Fruit fly (Drosophila melanogaster) whole organism, pupa: Measurements from ENCODE around the gene nompC.

Experiments used
- CG10348 ChIP-seq: fragments of 200-800 bp; sonication (Bioruptor generic); IDR thresholded peaks from 2 replicates; pipeline ENCODE4 v1.3.6; 2022; ENCODE audit warnings: missing biosample characterization, missing genetic modification characterization
- CG12605 ChIP-seq: fragments of 200-800 bp; sonication (Bioruptor generic); IDR thresholded peaks from 2 replicates; pipeline ENCODE4 v1.3.6; 2022; ENCODE audit warnings: missing biosample characterization, missing genetic modification characterization
- CG13204 ChIP-seq: fragments of 200-800 bp; sonication (Bioruptor generic); optimal IDR thresholded peaks from 2 replicates; lab custom pipeline; 2018; ENCODE audit warnings: missing biosample characterization, mild to moderate bottlenecking, missing genetic modification characterization, moderate library complexity
- CG14655 ChIP-seq: fragments of 200-800 bp; sonication (Bioruptor generic); optimal IDR thresholded peaks from 3 replicates; lab custom pipeline; 2017; ENCODE audit warnings: mild to moderate bottlenecking, missing biosample characterization, missing genetic modification reagents, missing genetic modification characterization
- CG15710 ChIP-seq: fragments of 200-800 bp; sonication (Bioruptor generic); optimal IDR thresholded peaks from 2 replicates; lab custom pipeline; 2018; ENCODE audit warnings: missing biosample characterization, mild to moderate bottlenecking, missing genetic modification characterization, moderate library complexity
- CG17806 ChIP-seq: fragments of 200-800 bp; sonication (Bioruptor generic); optimal IDR thresholded peaks from 2 replicates; lab custom pipeline; 2018; ENCODE audit warnings: missing biosample characterization, mild to moderate bottlenecking, missing genetic modification characterization, moderate library complexity
- CG32121 ChIP-seq: fragments of 200-800 bp; sonication (Bioruptor generic); IDR thresholded peaks from 2 replicates; pipeline ENCODE4 v1.3.6; 2022; ENCODE audit warnings: missing biosample characterization, missing genetic modification characterization
- CG34367 ChIP-seq: fragments of 200-800 bp; sonication (Bioruptor generic); optimal IDR thresholded peaks from 2 replicates; lab custom pipeline; 2018; ENCODE audit warnings: missing biosample characterization, mild to moderate bottlenecking, missing genetic modification characterization
- CG4496 ChIP-seq: fragments of 200-800 bp; sonication (Bioruptor generic); IDR thresholded peaks from 3 replicates; pipeline ENCODE4 v1.3.6; 2022; ENCODE audit warnings: missing biosample characterization, missing genetic modification characterization
- CG8159 ChIP-seq: fragments of 200-800 bp; sonication (Bioruptor generic); optimal IDR thresholded peaks from 3 replicates; lab custom pipeline; 2018; ENCODE audit warnings: missing biosample characterization, mild to moderate bottlenecking, missing genetic modification characterization, moderate library complexity
- CG8301 ChIP-seq: fragments of 200-800 bp; sonication (Bioruptor generic); optimal IDR thresholded peaks from 2 replicates; lab custom pipeline; 2018; ENCODE audit warnings: missing biosample characterization, mild to moderate bottlenecking, missing genetic modification characterization
- CG9948 ChIP-seq: fragments of 200-800 bp; sonication (Bioruptor generic); optimal IDR thresholded peaks from 2 replicates; lab custom pipeline; 2018; ENCODE audit warnings: missing biosample characterization, mild to moderate bottlenecking, missing genetic modification characterization, moderate library complexity
- D1 ChIP-seq: fragments of 200-800 bp; sonication (Bioruptor generic); optimal IDR thresholded peaks from 2 replicates; lab custom pipeline; 2018; ENCODE audit warnings: missing biosample characterization, mild to moderate bottlenecking, missing genetic modification characterization, moderate library complexity
- EcR ChIP-seq: fragments of 200-800 bp; sonication (Bioruptor generic); optimal IDR thresholded peaks from 3 replicates; lab custom pipeline; 2019; ENCODE audit warnings: missing biosample characterization, missing genetic modification characterization, mild to moderate bottlenecking, moderate library complexity, missing genetic modification reagents
- Ets98B ChIP-seq: fragments of 200-800 bp; sonication (Bioruptor generic); IDR thresholded peaks from 2 replicates; pipeline ENCODE4 v1.3.6; 2022; ENCODE audit warnings: missing biosample characterization, missing genetic modification characterization
- Pif1A ChIP-seq: fragments of 200-800 bp; sonication (Bioruptor generic); optimal IDR thresholded peaks from 3 replicates; lab custom pipeline; 2016; ENCODE audit warnings: missing biosample characterization, missing genetic modification characterization
- Pif1B ChIP-seq: fragments of 200-800 bp; sonication (Bioruptor generic); optimal IDR thresholded peaks from 3 replicates; lab custom pipeline; 2016; ENCODE audit warnings: missing biosample characterization, missing genetic modification characterization
- Snoo ChIP-seq: fragments of 200-800 bp; sonication (Bioruptor generic); optimal IDR thresholded peaks from 3 replicates; lab custom pipeline; 2017; ENCODE audit warnings: missing biosample characterization, mild to moderate bottlenecking, missing genetic modification characterization, inconsistent platforms
- fd96Ca ChIP-seq: fragments of 200-800 bp; sonication (Bioruptor generic); IDR thresholded peaks from 3 replicates; pipeline ENCODE4 v1.3.6; 2022; ENCODE audit warnings: missing biosample characterization, missing genetic modification characterization
- gl ChIP-seq: fragments of 200-800 bp; sonication (Bioruptor generic); optimal IDR thresholded peaks from 2 replicates; lab custom pipeline; 2018; ENCODE audit warnings: missing biosample characterization, mild to moderate bottlenecking, missing genetic modification characterization
- rn ChIP-seq: fragments of 200-800 bp; sonication (Bioruptor generic); IDR thresholded peaks from 2 replicates; pipeline ENCODE4 v1.3.6; 2022; ENCODE audit warnings: missing biosample characterization, missing genetic modification characterization

The nompC gene

DNA sequence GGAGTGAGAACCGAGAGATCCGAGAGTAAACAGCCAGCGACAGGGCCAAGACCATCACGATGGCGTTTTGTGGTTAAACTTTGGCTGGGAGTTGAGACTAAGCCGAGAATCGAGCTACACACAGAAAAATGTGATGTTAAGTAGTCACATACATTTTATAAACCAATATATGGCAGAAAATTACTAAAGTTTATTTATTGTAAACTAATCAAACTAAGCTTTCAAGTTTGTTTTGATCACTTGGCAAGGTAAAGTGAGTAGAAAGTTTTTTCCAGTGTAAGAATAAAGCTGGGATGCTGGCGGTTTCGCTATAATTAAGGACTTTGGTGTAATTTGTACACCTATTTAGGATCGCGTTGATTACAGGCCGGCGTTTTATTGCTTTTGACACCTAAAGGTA lies 26.6 kb downstream of the nompC start:
- TF ChIP-seq Pif1B (peak; percentile 13), fd96Ca (GFP tag; lab: Robert Waterston, UW) (no peak), CG12605 (GFP tag; lab: Robert Waterston, UW) (peak; percentile 35; the same call in 1 of the 2 replicates), CG34367 (tag; lab: Kevin White, UChicago) (peak; percentile 84), CG15710 (tag; lab: Kevin White, UChicago) (peak; percentile 81), CG32121 (GFP tag; lab: Robert Waterston, UW) (no peak), CG4496 (GFP tag; lab: Robert Waterston, UW) (no peak), CG8301 (peak; percentile 17), rn (no peak), Snoo (tag; lab: Kevin White, UChicago) (no peak), CG17806 (tag; lab: Kevin White, UChicago) (peak; percentile 82), CG10348 (no peak), Pif1A (GFP tag; lab: Kevin White, UChicago) (peak; percentile 58), D1 (tag; lab: Kevin White, UChicago) (peak; percentile 30), CG14655 (GFP tag; lab: Kevin White, UChicago) (peak; percentile 59), gl (tag; lab: Kevin White, UChicago) (peak; percentile 58), Ets98B (no peak), EcR (GFP tag; lab: Kevin White, UChicago) (no peak), CG13204 (GFP tag; lab: Kevin White, UChicago) (peak; percentile 53), CG8159 (tag; lab: Kevin White, UChicago) (peak; percentile 82), CG9948 (tag; lab: Kevin White, UChicago) (peak; percentile 77)
- TF ChIP-seq, all 21 proteins: peak for 13

- TF ChIP-seq CG13204 (GFP tag; lab: Kevin White, UChicago) (no peak), D1 (tag; lab: Kevin White, UChicago) (no peak), Snoo (tag; lab: Kevin White, UChicago) (no peak), CG32121 (GFP tag; lab: Robert Waterston, UW) (no peak), CG15710 (tag; lab: Kevin White, UChicago) (peak; percentile 33), CG17806 (tag; lab: Kevin White, UChicago) (peak; percentile 41), fd96Ca (GFP tag; lab: Robert Waterston, UW) (no peak), EcR (GFP tag; lab: Kevin White, UChicago) (no peak), Pif1A (GFP tag; lab: Kevin White, UChicago) (no peak), CG10348 (no peak), gl (tag; lab: Kevin White, UChicago) (no peak), CG8159 (tag; lab: Kevin White, UChicago) (peak; percentile 60), Pif1B (peak; percentile 18), CG4496 (GFP tag; lab: Robert Waterston, UW) (no peak), CG34367 (tag; lab: Kevin White, UChicago) (peak; percentile 9), rn (no peak), CG14655 (GFP tag; lab: Kevin White, UChicago) (peak; percentile 65), Ets98B (no peak), CG8301 (no peak), CG12605 (GFP tag; lab: Robert Waterston, UW) (no peak), CG9948 (tag; lab: Kevin White, UChicago) (peak; percentile 39)
Observed at dm6 chr2L:5374216-5374615, 28.2 kb downstream of the nompC start.

- no peak for TF ChIP-seq fd96Ca (GFP tag; lab: Robert Waterston, UW)
- no peak for TF ChIP-seq CG13204 (GFP tag; lab: Kevin White, UChicago)
- TF ChIP-seq CG15710 (tag; lab: Kevin White, UChicago) = no peak
- no peak for TF ChIP-seq CG4496 (GFP tag; lab: Robert Waterston, UW)
- TF ChIP-seq rn = no peak
- TF ChIP-seq CG34367 (tag; lab: Kevin White, UChicago) = no peak
- no peak for TF ChIP-seq Ets98B
- no peak for TF ChIP-seq gl (tag; lab: Kevin White, UChicago)
- TF ChIP-seq D1 (tag; lab: Kevin White, UChicago) = no peak
- no peak for TF ChIP-seq CG8301
- no peak for TF ChIP-seq CG10348
- TF ChIP-seq EcR (GFP tag; lab: Kevin White, UChicago) = no peak
- TF ChIP-seq CG12605 (GFP tag; lab: Robert Waterston, UW) = no peak
- TF ChIP-seq CG9948 (tag; lab: Kevin White, UChicago) = no peak
- no peak for TF ChIP-seq CG8159 (tag; lab: Kevin White, UChicago)
- no peak for TF ChIP-seq Snoo (tag; lab: Kevin White, UChicago)
Observed at dm6 chr2L:5374989-5375388, 29.0 kb downstream of the nompC start.

dm6 chr2L:5376442-5376841 lies 30.4 kb downstream of the nompC start:
- TF ChIP-seq CG9948 (tag; lab: Kevin White, UChicago) = no peak
- no peak for TF ChIP-seq EcR (GFP tag; lab: Kevin White, UChicago)
- TF ChIP-seq CG17806 (tag; lab: Kevin White, UChicago) = no peak
- TF ChIP-seq CG13204 (GFP tag; lab: Kevin White, UChicago) = no peak
- TF ChIP-seq CG4496 (GFP tag; lab: Robert Waterston, UW) = no peak
- TF ChIP-seq Snoo (tag; lab: Kevin White, UChicago) = no peak
- no peak for TF ChIP-seq CG34367 (tag; lab: Kevin White, UChicago)
- TF ChIP-seq CG12605 (GFP tag; lab: Robert Waterston, UW) = no peak
- no peak for TF ChIP-seq gl (tag; lab: Kevin White, UChicago)
- no peak for TF ChIP-seq fd96Ca (GFP tag; lab: Robert Waterston, UW)
- no peak for TF ChIP-seq CG14655 (GFP tag; lab: Kevin White, UChicago)
- TF ChIP-seq Pif1A (GFP tag; lab: Kevin White, UChicago) = no peak
- no peak for TF ChIP-seq CG8159 (tag; lab: Kevin White, UChicago)
- no peak for TF ChIP-seq CG15710 (tag; lab: Kevin White, UChicago)

DNA sequence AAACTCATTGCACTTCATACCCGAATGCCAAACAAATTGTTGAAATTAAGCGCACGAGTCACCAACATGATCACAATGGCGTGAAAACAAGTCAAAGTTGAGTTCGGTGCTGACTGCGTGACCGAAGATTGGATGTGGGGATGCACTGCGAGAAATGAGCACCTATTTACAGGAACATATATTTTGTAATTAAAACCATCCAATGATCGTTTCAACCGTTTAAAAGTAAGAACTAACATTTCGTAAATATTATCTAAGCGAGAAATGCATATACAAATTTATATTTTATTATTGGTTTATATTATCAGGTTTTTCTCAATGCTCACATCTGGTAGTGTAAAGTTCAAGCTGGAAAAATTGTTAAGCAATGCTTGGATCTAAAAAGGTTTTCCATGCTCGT lies 32.8 kb downstream of the nompC start:
- no peak for TF ChIP-seq CG8301
- no peak for TF ChIP-seq CG34367 (tag; lab: Kevin White, UChicago)
- TF ChIP-seq CG8159 (tag; lab: Kevin White, UChicago) = no peak
- no peak for TF ChIP-seq CG32121 (GFP tag; lab: Robert Waterston, UW)
- TF ChIP-seq D1 (tag; lab: Kevin White, UChicago) = no peak
- TF ChIP-seq Pif1A (GFP tag; lab: Kevin White, UChicago) = no peak
- no peak for TF ChIP-seq CG17806 (tag; lab: Kevin White, UChicago)
- no peak for TF ChIP-seq EcR (GFP tag; lab: Kevin White, UChicago)
- no peak for TF ChIP-seq CG9948 (tag; lab: Kevin White, UChicago)
- TF ChIP-seq gl (tag; lab: Kevin White, UChicago) = no peak
- TF ChIP-seq CG13204 (GFP tag; lab: Kevin White, UChicago) = no peak
- no peak for TF ChIP-seq Ets98B
- no peak for TF ChIP-seq CG12605 (GFP tag; lab: Robert Waterston, UW)
- TF ChIP-seq CG14655 (GFP tag; lab: Kevin White, UChicago) = no peak
- TF ChIP-seq CG10348 = no peak
- TF ChIP-seq CG15710 (tag; lab: Kevin White, UChicago) = no peak
- no peak for TF ChIP-seq rn
- TF ChIP-seq Pif1B = no peak
